Worm (Caenorhabditis elegans) whole organism, late embryonic: ENCODE results near the gene C31H1.5.

Source experiments
- C08G9.2 ChIP-seq: sonication (generic microtip); optimal IDR thresholded peaks from 2 replicates; lab custom pipeline; 2016; ENCODE audit warnings: mild to moderate bottlenecking, missing genetic modification characterization, moderate library complexity, missing compliant biosample characterization
- Y22D7AL.16 ChIP-seq: sonication (generic microtip); optimal IDR thresholded peaks from 2 replicates; lab custom pipeline; 2016; ENCODE audit warnings: missing genetic modification characterization, missing compliant biosample characterization
- ahr-1 ChIP-seq: sonication (generic microtip); optimal IDR thresholded peaks from 2 replicates; lab custom pipeline; 2016; ENCODE audit warnings: missing genetic modification characterization, missing compliant biosample characterization
- ceh-18 ChIP-seq: sonication (generic microtip); optimal IDR thresholded peaks from 2 replicates; lab custom pipeline; 2016; ENCODE audit warnings: missing genetic modification characterization, missing compliant biosample characterization
- ceh-19 ChIP-seq: fragments of 200-800 bp; sonication (Bioruptor generic); optimal IDR thresholded peaks from 2 replicates; lab custom pipeline; 2018; ENCODE audit warnings: mild to moderate bottlenecking, missing genetic modification characterization, missing compliant biosample characterization
- ceh-2 ChIP-seq: sonication (generic microtip); optimal IDR thresholded peaks from 2 replicates; lab custom pipeline; 2016; ENCODE audit warnings: missing genotype, missing genetic modification characterization, missing compliant biosample characterization
- ceh-22 ChIP-seq: sonication (generic microtip); optimal IDR thresholded peaks from 2 replicates; lab custom pipeline; 2017; ENCODE audit warnings: missing biosample characterization, missing genetic modification characterization
- ceh-24 ChIP-seq: sonication (generic microtip); optimal IDR thresholded peaks from 2 replicates; lab custom pipeline; 2016; ENCODE audit warnings: mild to moderate bottlenecking, missing genetic modification characterization, missing compliant biosample characterization
- ceh-30 ChIP-seq: fragments of 150-350 bp; optimal IDR thresholded peaks from 2 replicates; lab custom pipeline; 2014; ENCODE audit warnings: missing biosample characterization, missing genetic modification characterization
- ceh-34 ChIP-seq: sonication (generic microtip); optimal IDR thresholded peaks from 2 replicates; lab custom pipeline; 2016; ENCODE audit warnings: mild to moderate bottlenecking, missing genetic modification characterization, missing compliant biosample characterization
- ceh-9 ChIP-seq: sonication (generic microtip); optimal IDR thresholded peaks from 2 replicates; lab custom pipeline; 2016; ENCODE audit warnings: mild to moderate bottlenecking, missing genetic modification characterization, inconsistent platforms, missing compliant biosample characterization
- dve-1 ChIP-seq: sonication (generic microtip); optimal IDR thresholded peaks from 2 replicates; lab custom pipeline; 2017; ENCODE audit warnings: antibody characterized with exemption, mild to moderate bottlenecking, missing genetic modification characterization, missing compliant biosample characterization
- fax-1 ChIP-seq: sonication (generic microtip); optimal IDR thresholded peaks from 2 replicates; lab custom pipeline; 2016; ENCODE audit warnings: missing genotype, missing genetic modification characterization, missing compliant biosample characterization
- fkh-6 ChIP-seq: sonication (generic microtip); optimal IDR thresholded peaks from 2 replicates; lab custom pipeline; 2016; ENCODE audit warnings: missing genetic modification characterization, missing compliant biosample characterization
- hlh-13 ChIP-seq: fragments of 200-800 bp; sonication (Bioruptor generic); optimal IDR thresholded peaks from 2 replicates; lab custom pipeline; 2018; ENCODE audit warnings: mild to moderate bottlenecking, missing genetic modification characterization, missing compliant biosample characterization
- hlh-15 ChIP-seq: sonication (generic microtip); optimal IDR thresholded peaks from 2 replicates; lab custom pipeline; 2016; ENCODE audit warnings: missing genetic modification characterization, missing compliant biosample characterization
- hlh-30 ChIP-seq: sonication (generic microtip); optimal IDR thresholded peaks from 2 replicates; lab custom pipeline; 2017; ENCODE audit warnings: antibody characterized with exemption, missing genetic modification characterization, missing compliant biosample characterization; ENCODE audit not compliant: insufficient read depth
- nfya-1 ChIP-seq: sonication (generic microtip); optimal IDR thresholded peaks from 2 replicates; lab custom pipeline; 2017; ENCODE audit warnings: missing genetic modification characterization, mild to moderate bottlenecking, missing compliant biosample characterization, antibody characterized with exemption, moderate library complexity
- nhr-232 ChIP-seq: sonication (generic microtip); optimal IDR thresholded peaks from 2 replicates; lab custom pipeline; 2016; ENCODE audit warnings: missing genetic modification characterization, missing compliant biosample characterization
- npax-4 ChIP-seq: sonication (generic microtip); optimal IDR thresholded peaks from 2 replicates; lab custom pipeline; 2016; ENCODE audit warnings: missing genetic modification characterization, missing compliant biosample characterization
- pag-3 ChIP-seq: sonication (generic microtip); optimal IDR thresholded peaks from 2 replicates; lab custom pipeline; 2016; ENCODE audit warnings: missing compliant biosample characterization, missing genetic modification characterization, borderline replicate concordance
- pat-9 ChIP-seq: fragments of 200-800 bp; sonication (Bioruptor generic); optimal IDR thresholded peaks from 2 replicates; lab custom pipeline; 2018; ENCODE audit warnings: mild to moderate bottlenecking, missing genetic modification characterization, moderate library complexity, missing compliant biosample characterization
- pha-2 ChIP-seq: sonication (generic microtip); optimal IDR thresholded peaks from 2 replicates; lab custom pipeline; 2017; ENCODE audit warnings: mild to moderate bottlenecking, missing genetic modification characterization, missing compliant biosample characterization
- pqm-1 ChIP-seq: sonication (generic microtip); optimal IDR thresholded peaks from 2 replicates; lab custom pipeline; 2016; ENCODE audit warnings: missing genetic modification characterization, missing compliant biosample characterization
- rnt-1 ChIP-seq: sonication (generic microtip); optimal IDR thresholded peaks from 2 replicates; lab custom pipeline; 2016; ENCODE audit warnings: missing genetic modification characterization, missing compliant biosample characterization
- sox-2 ChIP-seq: fragments of 200-800 bp; sonication (Bioruptor generic); IDR thresholded peaks from 2 replicates; pipeline ENCODE4 v1.3.6; 2022; ENCODE audit warnings: missing genetic modification reagents, missing genetic modification characterization, missing compliant biosample characterization
- tbx-2 ChIP-seq: sonication (generic microtip); optimal IDR thresholded peaks from 2 replicates; lab custom pipeline; 2016; ENCODE audit warnings: missing genetic modification characterization, missing compliant biosample characterization
- ttx-3 ChIP-seq: sonication (generic microtip); optimal IDR thresholded peaks from 2 replicates; lab custom pipeline; 2016; ENCODE audit warnings: missing genetic modification reagents, missing genetic modification characterization, missing compliant biosample characterization
- unc-3 ChIP-seq, 2 experiments: fragments of 200-800 bp in 1 of 2; sonication (Bioruptor generic) in 1 of 2; sonication (generic microtip) in 1 of 2; conservative IDR thresholded peaks in 1 of 2; optimal IDR thresholded peaks in 1 of 2; 2 replicates each; pipeline versions ENCODE4 v1.3.6 to Lab custom; 2016 to 2022; ENCODE audit warnings: missing compliant biosample characterization in 2 of 2, missing genetic modification characterization in 2 of 2, missing genetic modification reagents in 1 of 2
- unc-42 ChIP-seq: sonication (generic microtip); optimal IDR thresholded peaks from 2 replicates; lab custom pipeline; 2016; ENCODE audit warnings: missing genotype, missing genetic modification characterization, missing compliant biosample characterization
- unc-55 ChIP-seq: sonication (generic microtip); optimal IDR thresholded peaks from 2 replicates; lab custom pipeline; 2017; ENCODE audit warnings: missing biosample characterization, missing genetic modification reagents, missing genetic modification characterization
- unc-86 ChIP-seq: sonication (generic microtip); optimal IDR thresholded peaks from 2 replicates; lab custom pipeline; 2016; ENCODE audit warnings: missing genetic modification characterization, missing compliant biosample characterization
- ztf-16 ChIP-seq: sonication (generic microtip); optimal IDR thresholded peaks from 2 replicates; lab custom pipeline; 2017; ENCODE audit warnings: missing genetic modification characterization, missing compliant biosample characterization

Gene C31H1.5

ce11 chrIV:5832801-5833200 is 36.2 kb upstream of the C31H1.5 start:
- no peak for TF ChIP-seq pat-9
- TF ChIP-seq C08G9.2 (tag; lab: Kevin White, UChicago): no peak
- TF ChIP-seq pha-2 (tag; lab: Kevin White, UChicago): no peak
- no peak for TF ChIP-seq unc-86 (tag; lab: Kevin White, UChicago)
- TF ChIP-seq pag-3: no peak
- TF ChIP-seq ceh-9 (tag; lab: Kevin White, UChicago): no peak
- TF ChIP-seq hlh-30 (tag; lab: Kevin White, UChicago): no peak

DNA sequence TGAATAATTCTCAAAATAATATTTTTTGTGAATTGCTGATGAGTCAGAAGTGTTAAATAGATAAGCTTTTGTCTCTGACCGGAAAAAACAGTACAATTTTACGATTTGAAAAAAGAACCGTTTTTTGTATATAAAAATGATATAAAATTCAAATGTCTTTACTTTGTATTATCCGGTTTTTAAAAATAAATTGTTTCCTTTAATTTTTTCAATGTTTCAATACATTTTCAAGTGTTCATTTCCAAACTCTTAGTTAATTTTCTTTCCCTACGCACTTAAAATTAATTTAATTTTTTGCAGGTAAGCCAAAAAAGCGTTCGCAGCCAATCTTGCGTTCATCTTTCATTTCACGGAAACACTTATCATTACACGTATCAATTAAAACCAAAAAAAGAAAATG is 27.9 kb upstream of the C31H1.5 start, which contains the start of gene egal-1:
Gene egal-1, plus strand, starts transcription at position 301 of the 400 bp plus-strand sequence.
- TF ChIP-seq pqm-1 (tag; lab: Kevin White, UChicago) (no peak), unc-3 (GFP tag; conservative IDR thresholded peaks at IDR 0.05; lab: Robert Waterston, UW) (no peak), unc-3 (tag; optimal IDR thresholded peaks at IDR 0.05; lab: Kevin White, UChicago) (no peak), unc-86 (tag; lab: Kevin White, UChicago) (no peak), pha-2 (tag; lab: Kevin White, UChicago) (no peak), ceh-34 (tag; lab: Kevin White, UChicago) (no peak), ceh-22 (tag; lab: Kevin White, UChicago) (no peak), npax-4 (no peak)

- TF ChIP-seq nfya-1 (tag; lab: Kevin White, UChicago) (no peak), sox-2 (no peak), ceh-18 (peak; percentile 4), Y22D7AL.16 (tag; lab: Kevin White, UChicago) (no peak), pat-9 (no peak), hlh-15 (tag; lab: Kevin White, UChicago) (no peak), ceh-34 (tag; lab: Kevin White, UChicago) (no peak), unc-42 (peak; percentile 66), ceh-19 (GFP tag; lab: Kevin White, UChicago) (no peak), fax-1 (tag; lab: Kevin White, UChicago) (no peak), hlh-30 (tag; lab: Kevin White, UChicago) (peak; percentile 11)
Measured at ce11 chrIV:5821997-5822396, 25.4 kb upstream of the C31H1.5 start.

ce11 chrIV:5820953-5821352 is 24.4 kb upstream of the C31H1.5 start:
- peak; percentile 76 for TF ChIP-seq unc-55 (GFP tag; lab: Kevin White, UChicago)
- TF ChIP-seq ceh-19 (GFP tag; lab: Kevin White, UChicago): no peak
- TF ChIP-seq, all 69 proteins: peak for 1

- TF ChIP-seq ceh-22 (tag; lab: Kevin White, UChicago): no peak
- TF ChIP-seq ztf-16: no peak
- TF ChIP-seq hlh-13 (GFP tag; lab: Kevin White, UChicago): no peak
- TF ChIP-seq ceh-24 (tag; lab: Kevin White, UChicago): no peak
- no peak for TF ChIP-seq ceh-2 (tag; lab: Kevin White, UChicago)
- TF ChIP-seq rnt-1: peak; percentile 27
- no peak for TF ChIP-seq fkh-6 (tag; lab: Kevin White, UChicago)
- no peak for TF ChIP-seq ttx-3 (tag; lab: Kevin White, UChicago)
- TF ChIP-seq ahr-1 (tag; lab: Kevin White, UChicago): no peak
- TF ChIP-seq ceh-30 (tag; lab: Kevin White, UChicago): no peak
- no peak for TF ChIP-seq dve-1 (tag; lab: Kevin White, UChicago)
- TF ChIP-seq unc-55 (GFP tag; lab: Kevin White, UChicago): peak; percentile 93
- TF ChIP-seq nhr-232: no peak
- no peak for TF ChIP-seq tbx-2 (tag; lab: Kevin White, UChicago)
Measured at ce11 chrIV:5820056-5820799, 23.6 kb upstream of the C31H1.5 start.
